Worm (Caenorhabditis elegans): Measurements from ENCODE around the gene egl-36.

DNA sequence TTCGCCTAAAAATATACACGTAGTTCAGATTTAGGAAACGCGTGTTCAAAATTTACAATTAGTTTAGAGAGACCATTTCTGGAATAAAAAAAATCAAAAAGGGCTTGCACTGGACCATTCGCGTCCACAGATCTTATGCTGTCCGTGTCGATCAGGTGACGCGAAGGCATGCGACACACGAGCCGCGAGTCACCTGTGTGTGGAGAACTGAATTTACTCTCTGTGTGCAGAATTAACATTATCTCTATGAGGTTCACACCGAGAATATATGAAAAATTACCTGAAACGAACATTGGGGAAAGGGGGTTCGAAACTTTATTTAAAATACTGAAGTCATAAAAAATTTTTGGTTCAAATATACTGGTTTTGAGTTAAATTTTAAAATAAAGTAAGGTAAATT, 6.4 kb upstream of the egl-36 start:
- TF ChIP-seq him-1 (tag; optimal IDR thresholded peaks at IDR 0.05) (no peak), W03F9.2 (tag; optimal IDR thresholded peaks at IDR 0.05) (no peak), dao-5 (tag; optimal IDR thresholded peaks at IDR 0.05) (no peak)

Data from whole organism, L4/young adult.